Worm (Caenorhabditis elegans): ENCODE data around the gene clec-59.

Gene clec-59

ce11 chrII:10479348-10479747 is at the start of gene clec-59:
Gene clec-59, minus strand, starts transcription at chrII:10479448.
- TF ChIP-seq unc-62 (GFP tag; optimal IDR thresholded peaks at IDR 0.05), result no peak

DNA sequence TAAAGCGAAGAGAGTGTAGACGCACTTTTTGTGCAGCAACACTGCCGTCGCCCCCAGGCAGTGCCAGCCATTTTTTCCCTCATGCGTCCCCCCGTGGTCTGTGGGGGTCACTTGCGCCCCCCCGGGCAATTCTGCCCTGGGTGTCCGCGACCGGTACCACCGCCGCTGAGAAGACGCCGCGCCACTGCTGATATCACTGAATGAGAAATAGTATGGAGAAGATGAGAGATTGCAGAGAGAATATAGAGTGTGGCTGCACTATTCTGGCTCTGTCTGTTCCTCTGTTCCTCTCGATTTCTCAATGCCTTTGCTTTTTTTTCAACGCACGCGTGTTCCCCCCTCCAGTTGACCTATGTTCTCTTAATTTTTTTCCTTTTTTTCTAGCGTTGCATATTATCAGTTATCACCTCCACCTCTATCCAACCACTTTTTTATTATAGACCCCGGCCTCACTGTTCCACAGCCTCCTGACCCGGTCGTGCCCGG is 48.4 kb upstream of the clec-59 start, which contains the start of gene mab-10:
mab-10 (plus strand) TSS at position 436 of the 486 bp plus-strand sequence.
- TF ChIP-seq unc-62 (GFP tag; optimal IDR thresholded peaks at IDR 0.05), result no peak

DNA sequence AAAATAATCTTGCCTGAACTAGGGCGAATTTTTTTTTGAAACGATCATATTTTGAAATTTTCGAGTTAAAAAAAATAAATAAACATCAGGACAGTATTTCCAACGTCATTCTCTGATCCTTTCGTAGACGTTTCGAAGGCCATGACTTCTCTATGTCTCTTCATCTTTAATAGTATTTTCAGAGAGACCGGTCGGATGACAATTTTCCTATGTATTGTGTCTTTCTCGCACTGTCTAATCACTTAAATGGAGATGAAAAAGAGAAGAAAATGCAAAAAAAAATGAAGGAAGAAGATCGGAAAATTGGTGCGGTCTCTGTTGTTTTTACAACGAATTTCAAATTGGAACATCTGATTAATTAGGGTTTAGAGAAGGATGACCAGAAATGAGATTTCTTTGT is 45.9 kb upstream of the clec-59 start:
- no peak for TF ChIP-seq unc-62 (GFP tag; optimal IDR thresholded peaks at IDR 0.05)

DNA sequence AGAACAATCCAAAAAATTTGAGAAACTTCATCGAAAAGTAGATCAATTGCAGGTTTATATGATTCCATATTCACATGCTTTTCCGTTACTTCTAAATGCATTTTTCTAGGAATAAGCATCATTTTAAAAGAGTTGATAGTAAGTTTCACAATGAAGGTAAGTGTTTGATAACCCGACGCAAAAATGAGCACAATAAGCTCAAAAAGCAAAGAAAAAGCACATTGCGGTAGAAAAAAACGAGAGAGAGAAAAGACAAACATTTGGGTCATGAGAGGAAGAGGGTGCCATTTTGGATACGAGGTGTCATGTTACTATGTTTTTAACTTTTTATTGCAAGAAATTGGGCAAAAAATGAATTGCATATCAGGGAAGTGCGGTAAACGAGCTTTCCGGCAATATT is 45.1 kb upstream of the clec-59 start, which contains the start of gene F59B10.6:
F59B10.6 (minus strand) TSS at position 101 of the 400 bp plus-strand sequence.
- no peak for TF ChIP-seq unc-62 (GFP tag; optimal IDR thresholded peaks at IDR 0.05)

DNA sequence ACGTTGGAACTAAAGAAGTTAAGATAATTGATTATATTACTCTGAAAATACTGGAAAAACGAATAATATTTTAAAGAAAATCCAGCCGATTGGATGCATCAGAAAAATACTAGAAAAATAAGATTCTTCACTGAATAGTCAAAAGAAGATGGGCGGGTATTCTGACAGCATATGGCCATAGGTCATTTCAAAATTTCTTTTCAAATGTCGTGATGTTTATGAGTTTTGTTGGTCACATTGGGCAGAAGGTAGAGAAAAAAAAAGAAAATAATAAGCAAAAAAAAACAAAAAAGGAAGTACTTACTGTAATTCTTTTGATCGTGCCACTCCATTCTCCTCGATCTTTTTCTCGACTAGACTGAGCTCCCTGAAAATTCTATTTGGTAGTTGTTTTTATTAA is 44.3 kb upstream of the clec-59 start, which contains the start of gene F59B10.5:
F59B10.5 (minus strand) TSS at position 101 of the 400 bp plus-strand sequence.
- TF ChIP-seq unc-62 (GFP tag; optimal IDR thresholded peaks at IDR 0.05), result no peak

DNA sequence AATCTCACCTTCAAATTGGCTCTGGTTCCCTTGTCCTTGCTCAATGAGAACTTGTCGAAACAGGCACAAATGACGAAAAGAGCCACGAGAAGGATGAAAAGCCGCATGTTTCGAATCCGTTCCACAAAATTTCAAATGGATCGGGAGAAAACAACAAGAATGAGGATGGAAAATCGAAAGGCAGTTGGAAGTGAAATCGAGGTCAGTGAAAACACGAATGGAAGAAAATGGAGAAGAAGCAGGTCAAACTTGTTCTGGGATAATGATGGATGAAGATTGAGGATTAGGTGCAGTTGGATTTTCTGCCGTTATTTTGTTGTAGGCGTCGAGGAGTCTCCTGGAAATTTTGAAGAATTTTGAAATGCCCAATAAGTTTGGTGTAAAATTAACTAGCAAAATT is 43.8 kb upstream of the clec-59 start:
- TF ChIP-seq unc-62 (GFP tag; optimal IDR thresholded peaks at IDR 0.05), result no peak

DNA sequence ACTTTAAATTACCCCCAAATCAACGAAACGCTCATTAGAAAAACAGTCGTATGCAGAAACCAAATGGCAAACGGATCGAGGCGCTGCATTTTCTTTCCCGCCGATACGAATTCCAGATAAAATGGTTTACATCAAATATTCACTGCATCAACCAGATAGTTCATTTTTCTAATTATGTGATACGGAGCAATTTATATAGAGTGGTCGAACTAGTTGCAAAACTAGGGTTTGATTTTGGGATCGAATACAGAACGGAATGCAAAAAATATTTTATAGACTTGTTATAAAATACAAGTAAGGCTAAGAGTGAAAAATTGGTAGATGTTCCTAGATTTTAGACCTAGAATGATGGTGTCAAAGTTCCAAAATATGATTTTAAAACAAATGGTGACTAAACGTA is 40.6 kb upstream of the clec-59 start:
- no peak for TF ChIP-seq unc-62 (GFP tag; optimal IDR thresholded peaks at IDR 0.05)

DNA sequence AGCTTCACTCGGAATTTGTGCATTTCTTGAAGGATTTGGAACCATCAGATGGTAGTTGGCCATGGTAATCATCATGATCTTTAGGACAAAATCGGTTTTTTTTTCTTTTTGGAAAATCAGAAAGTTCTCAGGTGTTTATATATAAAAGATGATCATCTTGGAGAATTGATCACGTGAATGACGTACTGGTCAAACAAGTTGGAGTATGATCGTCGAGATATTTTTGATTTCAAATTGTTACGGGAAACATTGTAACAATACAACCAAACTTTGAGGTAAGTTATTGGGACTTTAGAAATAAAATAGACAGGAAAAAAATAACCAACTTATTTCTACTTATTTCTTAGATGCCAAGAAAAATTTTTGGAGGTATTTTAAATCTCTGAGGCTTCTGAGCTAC is 39.8 kb upstream of the clec-59 start, which contains the start of gene F59B10.4:
F59B10.4 (minus strand) TSS at position 101 of the 400 bp plus-strand sequence.
- TF ChIP-seq unc-62 (GFP tag; optimal IDR thresholded peaks at IDR 0.05), result no peak

ce11 chrII:10516375-10516774 is 37.1 kb upstream of the clec-59 start:
- no peak for TF ChIP-seq unc-62 (GFP tag; optimal IDR thresholded peaks at IDR 0.05)

DNA sequence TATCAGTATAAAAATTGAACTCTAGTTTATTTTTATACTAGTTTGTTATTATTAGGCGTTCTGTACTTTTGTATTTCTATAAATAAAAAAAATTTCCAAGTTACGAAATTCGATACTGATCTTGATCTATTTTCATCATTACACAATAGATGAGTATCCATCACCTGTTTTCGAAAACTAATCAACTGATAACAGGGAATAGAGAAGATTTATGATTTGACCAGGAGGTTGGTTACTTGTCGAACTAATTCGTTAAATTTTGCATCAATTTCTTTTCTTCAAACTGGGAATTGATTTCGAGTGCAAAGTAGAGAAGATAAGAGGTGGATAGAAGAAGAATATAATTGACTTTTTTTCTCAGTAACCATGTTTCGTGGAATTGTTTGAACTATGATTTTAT is 36.2 kb upstream of the clec-59 start:
- TF ChIP-seq unc-62 (GFP tag; optimal IDR thresholded peaks at IDR 0.05), result no peak

DNA sequence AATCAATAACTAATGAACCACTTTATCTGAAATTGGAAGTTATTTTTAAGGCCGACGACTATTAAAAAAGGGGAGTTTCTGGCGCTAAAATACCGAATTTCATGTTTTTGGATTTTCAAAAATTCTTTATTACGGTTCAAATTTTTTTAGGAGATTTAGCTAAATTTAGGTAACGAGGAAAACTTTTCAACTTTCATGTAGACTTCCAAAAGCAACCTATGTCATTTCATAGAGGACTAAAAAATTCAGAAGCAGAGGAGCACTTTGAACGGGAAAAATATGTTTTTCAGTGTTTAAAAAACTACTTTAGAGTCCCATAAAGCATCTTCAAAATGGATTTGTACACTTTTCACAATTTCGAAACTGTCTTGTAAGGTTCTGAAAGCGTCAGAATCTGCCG is 34.1 kb upstream of the clec-59 start:
- no peak for TF ChIP-seq unc-62 (GFP tag; optimal IDR thresholded peaks at IDR 0.05)

DNA sequence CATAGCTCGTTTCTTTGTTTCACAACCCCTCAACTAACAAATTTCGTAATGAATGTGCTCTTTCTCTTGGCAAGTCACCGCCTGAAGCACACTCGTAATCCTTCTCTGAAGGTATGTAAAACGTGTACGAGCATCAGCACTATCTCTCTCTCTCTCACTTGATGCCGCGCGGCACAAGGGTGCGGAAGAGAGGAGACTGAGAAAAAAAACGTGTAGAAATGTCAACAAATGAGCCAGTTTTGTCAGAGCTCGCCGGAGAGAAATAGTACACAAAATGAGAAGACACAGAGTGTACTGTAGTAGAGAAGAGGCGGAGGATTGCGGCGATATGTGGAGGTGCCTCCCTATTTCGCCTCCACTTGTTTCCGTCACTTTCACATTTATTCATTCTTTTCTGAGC is 31.0 kb upstream of the clec-59 start, which contains the start of gene F59B10.3:
F59B10.3 (plus strand) TSS at position 301 of the 400 bp plus-strand sequence.
- no peak for TF ChIP-seq unc-62 (GFP tag; optimal IDR thresholded peaks at IDR 0.05)

ce11 chrII:10509746-10510145 is 30.5 kb upstream of the clec-59 start, which contains the start of gene F59B10.2:
Gene F59B10.2, minus strand, starts transcription at chrII:10509846.
- no peak for TF ChIP-seq unc-62 (GFP tag; optimal IDR thresholded peaks at IDR 0.05)

ce11 chrII:10507906-10508305 is 28.7 kb upstream of the clec-59 start:
- TF ChIP-seq unc-62 (GFP tag; optimal IDR thresholded peaks at IDR 0.05), result no peak

DNA sequence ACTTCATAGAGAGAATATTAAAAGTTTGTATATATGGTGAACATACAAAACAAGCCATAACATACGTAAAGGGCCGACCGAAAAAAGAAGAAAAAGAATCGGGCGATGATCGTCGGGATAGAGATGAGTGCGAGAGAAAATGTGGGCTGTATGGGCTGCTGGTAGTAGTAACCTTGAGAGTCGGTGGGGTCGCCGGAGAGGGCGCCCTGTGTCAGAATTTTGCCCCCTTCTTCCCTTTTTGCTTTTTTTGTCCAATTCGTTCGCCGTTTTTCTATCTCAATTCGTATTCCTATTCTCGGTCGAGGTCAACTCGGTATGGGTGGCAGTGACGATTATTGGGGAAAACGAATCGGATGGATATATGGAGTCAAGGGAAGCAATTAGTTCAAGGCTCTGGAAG is 26.7 kb upstream of the clec-59 start:
- TF ChIP-seq unc-62 (GFP tag; optimal IDR thresholded peaks at IDR 0.05), result no peak

ce11 chrII:10504729-10505128 is 25.5 kb upstream of the clec-59 start:
- no peak for TF ChIP-seq unc-62 (GFP tag; optimal IDR thresholded peaks at IDR 0.05)

- no peak for TF ChIP-seq unc-62 (GFP tag; optimal IDR thresholded peaks at IDR 0.05)
These were observed 23.3 kb upstream of the clec-59 start, which contains the start of gene myrf-1 for ce11 chrII:10502491-10503063. Gene myrf-1, minus strand, starts transcription at chrII:10502541.

All from whole organism, dauer.